Fruit fly (Drosophila melanogaster) whole organism, embryonic: ENCODE results near the gene Pdfr.
A peak's percentile ranks its signal among the peaks of the same experiment; 100 is the strongest.

Experiments used
- Atf6 ChIP-seq: fragments of 200-800 bp; sonication (Bioruptor generic); IDR thresholded peaks from 2 replicates; pipeline ENCODE4 v1.3.6; 2022; ENCODE audit warnings: missing biosample characterization, missing genetic modification characterization
- Blimp-1 ChIP-seq: fragments of 200-800 bp; sonication (Bioruptor generic); optimal IDR thresholded peaks from 3 replicates; lab custom pipeline; 2018; ENCODE audit warnings: missing biosample characterization, missing genetic modification characterization, mild to moderate bottlenecking, moderate library complexity, missing genetic modification reagents
- CG13287 ChIP-seq: fragments of 200-800 bp; sonication (Bioruptor generic); IDR thresholded peaks from 2 replicates; pipeline ENCODE4 v1.3.6; 2022; ENCODE audit warnings: missing biosample characterization, missing genetic modification characterization; ENCODE audit not compliant: partially characterized antibody
- CG18619 ChIP-seq: fragments of 200-800 bp; sonication (Bioruptor generic); optimal IDR thresholded peaks from 3 replicates; lab custom pipeline; 2017; ENCODE audit warnings: missing biosample characterization, mild to moderate bottlenecking, missing genetic modification characterization
- CG2889 ChIP-seq: fragments of 200-800 bp; sonication (Bioruptor generic); IDR thresholded peaks from 3 replicates; pipeline ENCODE4 v1.3.6; 2022; ENCODE audit warnings: missing biosample characterization, missing genetic modification characterization
- CG33557 ChIP-seq: fragments of 200-800 bp; sonication (Bioruptor generic); optimal IDR thresholded peaks from 2 replicates; lab custom pipeline; 2019; ENCODE audit warnings: missing biosample characterization, mild to moderate bottlenecking, missing genetic modification characterization, moderate library complexity
- CG7928 ChIP-seq: fragments of 200-800 bp; sonication (Bioruptor generic); optimal IDR thresholded peaks from 2 replicates; lab custom pipeline; 2017; ENCODE audit warnings: missing biosample characterization, mild to moderate bottlenecking, missing genetic modification characterization
- CG9876 ChIP-seq: fragments of 200-800 bp; sonication (Bioruptor generic); optimal IDR thresholded peaks from 2 replicates; lab custom pipeline; 2016; ENCODE audit warnings: missing biosample characterization, missing genetic modification characterization
- CoRest ChIP-seq: fragments of 200-800 bp; sonication (Bioruptor generic); optimal IDR thresholded peaks from 3 replicates; lab custom pipeline; 2018; ENCODE audit warnings: missing biosample characterization, mild to moderate bottlenecking, missing genetic modification characterization, moderate library complexity
- Dbx ChIP-seq: fragments of 200-800 bp; sonication (Bioruptor generic); IDR thresholded peaks from 3 replicates; pipeline ENCODE4 v1.3.6; 2022; ENCODE audit warnings: missing biosample characterization, missing genetic modification characterization
- Doc3 ChIP-seq: fragments of 200-800 bp; sonication (Bioruptor generic); IDR thresholded peaks from 3 replicates; pipeline ENCODE4 v1.3.6; 2022; ENCODE audit warnings: missing biosample characterization, missing genetic modification characterization; ENCODE audit not compliant: partially characterized antibody
- Gsc ChIP-seq: fragments of 200-800 bp; sonication (Bioruptor generic); IDR thresholded peaks from 2 replicates; pipeline ENCODE4 v1.3.6; 2022; ENCODE audit warnings: missing biosample characterization, missing genetic modification characterization
- H2.0 ChIP-seq: fragments of 200-800 bp; sonication (Bioruptor generic); IDR thresholded peaks from 2 replicates; pipeline ENCODE4 v1.3.6; 2022; ENCODE audit warnings: missing biosample characterization, missing genetic modification characterization
- Lhr ChIP-seq: fragments of 200-800 bp; sonication (Bioruptor generic); optimal IDR thresholded peaks from 3 replicates; lab custom pipeline; 2017; ENCODE audit warnings: mild to moderate bottlenecking, missing biosample characterization, missing genetic modification reagents, missing genetic modification characterization
- MBD-R2 ChIP-seq: fragments of 200-800 bp; sonication (Bioruptor generic); IDR thresholded peaks from 2 replicates; pipeline ENCODE4 v1.3.6; 2022; ENCODE audit warnings: missing biosample characterization, missing genetic modification characterization
- Myb ChIP-seq: fragments of 200-800 bp; sonication (Bioruptor generic); optimal IDR thresholded peaks from 2 replicates; lab custom pipeline; 2016; ENCODE audit warnings: missing biosample characterization, missing genetic modification characterization
- Sin3A ChIP-seq: fragments of >200 bp; optimal IDR thresholded peaks from 2 replicates; lab custom pipeline; 2018
- Sry-β ChIP-seq: fragments of 200-800 bp; sonication (Bioruptor generic); optimal IDR thresholded peaks from 2 replicates; lab custom pipeline; 2018; ENCODE audit warnings: missing biosample characterization, mild to moderate bottlenecking, missing genetic modification characterization, moderate library complexity
- Sry-δ ChIP-seq: fragments of 200-800 bp; sonication (Bioruptor generic); optimal IDR thresholded peaks from 2 replicates; lab custom pipeline; 2016; ENCODE audit warnings: missing biosample characterization, missing genetic modification characterization
- Ssrp ChIP-seq: fragments of 200-800 bp; sonication (Bioruptor generic); optimal IDR thresholded peaks from 2 replicates; lab custom pipeline; 2018; ENCODE audit warnings: missing biosample characterization, mild to moderate bottlenecking, missing genetic modification characterization, moderate library complexity
- YL-1 ChIP-seq: fragments of 200-800 bp; sonication (Bioruptor generic); optimal IDR thresholded peaks from 3 replicates; lab custom pipeline; 2017; ENCODE audit warnings: missing biosample characterization, mild to moderate bottlenecking, missing genetic modification characterization
- ara ChIP-seq: fragments of 200-800 bp; sonication (Bioruptor generic); IDR thresholded peaks from 2 replicates; pipeline ENCODE4 v1.3.6; 2022; ENCODE audit warnings: missing biosample characterization, missing genetic modification characterization
- chinmo ChIP-seq: fragments of 200-800 bp; sonication (Bioruptor generic); IDR thresholded peaks from 4 replicates; pipeline ENCODE4 v1.3.6; 2022; ENCODE audit warnings: missing biosample characterization, missing genetic modification characterization; ENCODE audit not compliant: partially characterized antibody
- dm ChIP-seq: fragments of 200-800 bp; sonication (Bioruptor generic); optimal IDR thresholded peaks from 3 replicates; lab custom pipeline; 2016; ENCODE audit warnings: missing biosample characterization, missing genetic modification characterization
- eyg ChIP-seq: fragments of 200-800 bp; sonication (Bioruptor generic); optimal IDR thresholded peaks from 3 replicates; lab custom pipeline; 2016; ENCODE audit warnings: missing biosample characterization, missing genetic modification characterization
- gcm ChIP-seq: fragments of 200-800 bp; sonication (Bioruptor generic); optimal IDR thresholded peaks from 2 replicates; lab custom pipeline; 2019; ENCODE audit warnings: missing biosample characterization, mild to moderate bottlenecking, missing genetic modification characterization, moderate library complexity
- gfzf ChIP-seq: fragments of 200-800 bp; sonication (Bioruptor generic); optimal IDR thresholded peaks from 2 replicates; lab custom pipeline; 2016; ENCODE audit warnings: missing biosample characterization, mild to moderate bottlenecking, missing genetic modification characterization, moderate library complexity
- gsb ChIP-seq: fragments of 200-800 bp; sonication (Bioruptor generic); IDR thresholded peaks from 2 replicates; pipeline ENCODE4 v1.3.6; 2022; ENCODE audit warnings: missing biosample characterization, missing genetic modification characterization
- mam ChIP-seq: fragments of 200-800 bp; sonication (Bioruptor generic); optimal IDR thresholded peaks from 3 replicates; lab custom pipeline; 2016; ENCODE audit warnings: missing biosample characterization, missing genetic modification characterization
- pan ChIP-seq, 4 experiments: fragments of >200 bp in 3 of 4; fragments of 200-800 bp in 1 of 4; sonication (Bioruptor generic) in 1 of 4; optimal IDR thresholded peaks in 3 of 4; IDR thresholded peaks in 1 of 4; 2 replicates each; pipeline versions ENCODE4 v1.3.6 to Lab custom; 2017 to 2022; ENCODE audit warnings: missing biosample characterization in 2 of 4, missing genetic modification characterization in 2 of 4, mixed read lengths in 1 of 4
- pb ChIP-seq: fragments of 200-800 bp; sonication (Bioruptor generic); optimal IDR thresholded peaks from 3 replicates; lab custom pipeline; 2016; ENCODE audit warnings: missing biosample characterization, missing genetic modification characterization
- pho ChIP-seq: fragments of 200-800 bp; sonication (Bioruptor generic); optimal IDR thresholded peaks from 2 replicates; lab custom pipeline; 2016; ENCODE audit warnings: missing biosample characterization, missing genetic modification characterization
- psq ChIP-seq: fragments of 200-800 bp; sonication (Bioruptor generic); optimal IDR thresholded peaks from 2 replicates; lab custom pipeline; 2017; ENCODE audit warnings: missing biosample characterization, missing genetic modification characterization
- pzg ChIP-seq: fragments of 200-800 bp; sonication (Bioruptor generic); optimal IDR thresholded peaks from 3 replicates; lab custom pipeline; 2018; ENCODE audit warnings: missing biosample characterization, mild to moderate bottlenecking, missing genetic modification characterization, moderate library complexity
- row ChIP-seq: fragments of 200-800 bp; sonication (Bioruptor generic); IDR thresholded peaks from 3 replicates; pipeline ENCODE4 v1.3.6; 2022; ENCODE audit warnings: missing biosample characterization, missing genetic modification characterization
- sima ChIP-seq: fragments of 200-800 bp; sonication (Bioruptor generic); optimal IDR thresholded peaks from 2 replicates; lab custom pipeline; 2016; ENCODE audit warnings: missing biosample characterization, missing genetic modification characterization
- stwl ChIP-seq: fragments of 200-800 bp; sonication (Bioruptor generic); optimal IDR thresholded peaks from 3 replicates; lab custom pipeline; 2018; ENCODE audit warnings: missing biosample characterization, mild to moderate bottlenecking, missing genetic modification characterization, moderate library complexity
- tll ChIP-seq, 2 experiments: fragments of 200-800 bp in 1 of 2; fragments of >200 bp in 1 of 2; sonication (Bioruptor generic) in 1 of 2; optimal IDR thresholded peaks; 2 replicates each; lab custom pipeline; 2017 to 2019; ENCODE audit warnings: missing biosample characterization in 2 of 2, missing genetic modification characterization in 2 of 2, mild to moderate bottlenecking in 1 of 2, moderate library complexity in 1 of 2

The Pdfr gene

DNA sequence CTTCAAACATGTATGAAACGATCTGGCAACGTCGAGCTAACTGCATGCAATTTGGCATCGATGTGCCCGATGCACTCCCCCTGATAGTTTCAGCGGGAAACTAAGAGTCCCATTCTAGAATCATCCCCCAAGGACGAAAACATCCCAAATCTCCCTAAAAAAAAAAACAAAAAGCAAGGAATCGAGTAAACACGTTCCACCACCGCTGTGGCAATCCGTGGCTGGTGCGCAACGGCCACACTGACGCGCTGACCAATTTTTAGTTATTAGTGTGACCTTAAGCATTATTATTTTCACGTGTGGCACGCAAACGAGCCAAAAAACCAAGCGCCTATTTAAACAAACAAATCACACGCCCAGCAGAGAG is 33.7 kb downstream of the Pdfr start, which contains the start of gene wds (continued):
- no peak for TF ChIP-seq tll (GFP tag; optimal IDR thresholded peaks at IDR 0.05; lab: Kevin White, UChicago)
- peak; percentile 24; the same call in 1 of the 2 replicates for TF ChIP-seq MBD-R2
- peak; percentile 31 for TF ChIP-seq Lhr
- TF ChIP-seq H2.0, result no peak
- no peak for TF ChIP-seq YL-1 (GFP tag; lab: Kevin White, UChicago)
- TF ChIP-seq psq, result no peak
- no peak for TF ChIP-seq pb (GFP tag; lab: Kevin White, UChicago)
- TF ChIP-seq pan (optimal IDR thresholded peaks at IDR 0.05; lab: Kevin White, UChicago), result no peak
- no peak for TF ChIP-seq pan (GFP tag; optimal IDR thresholded peaks at IDR 0.05 in 1 of 2, IDR thresholded peaks at IDR 0.05 in 1 of 2)
- no peak for TF ChIP-seq pho (GFP tag; lab: Kevin White, UChicago)
- peak; percentile 4 for TF ChIP-seq mam (GFP tag; lab: Kevin White, UChicago)
- no peak for TF ChIP-seq gsb (GFP tag; lab: Robert Waterston, UW)
- TF ChIP-seq CoRest (tag; lab: Kevin White, UChicago), result no peak
- peak; percentile 67 for TF ChIP-seq Myb (GFP tag; lab: Kevin White, UChicago)
- TF ChIP-seq Sin3A (lab: Kevin White, UChicago), result peak; percentile 68
- TF ChIP-seq CG9876, result no peak
- TF ChIP-seq CG18619 (GFP tag; lab: Kevin White, UChicago), result no peak
- TF ChIP-seq pzg (GFP tag; lab: Kevin White, UChicago), result peak; percentile 45
- TF ChIP-seq eyg (GFP tag; lab: Kevin White, UChicago), result no peak
- no peak for TF ChIP-seq sima
- no peak for TF ChIP-seq Sry-β
- no peak for TF ChIP-seq CG33557 (GFP tag; lab: Kevin White, UChicago)
- no peak for TF ChIP-seq Ssrp (tag; lab: Kevin White, UChicago)
- TF ChIP-seq gcm (GFP tag; lab: Kevin White, UChicago), result no peak
- TF ChIP-seq CG2889 (GFP tag; lab: Robert Waterston, UW), result no peak
- peak; percentile 40 for TF ChIP-seq stwl
- peak; percentile 80 for TF ChIP-seq dm (GFP tag; lab: Kevin White, UChicago)
- TF ChIP-seq gfzf (GFP tag; lab: Kevin White, UChicago), result peak; percentile 83
- no peak for TF ChIP-seq Doc3 (GFP tag; lab: Robert Waterston, UW)
- no peak for TF ChIP-seq CG7928 (GFP tag; lab: Kevin White, UChicago)
- no peak for TF ChIP-seq Blimp-1 (GFP tag; lab: Kevin White, UChicago)
- no peak for TF ChIP-seq Gsc (GFP tag; lab: Robert Waterston, UW)
- no peak for TF ChIP-seq Atf6 (GFP tag; lab: Robert Waterston, UW)
- peak; percentile 21; the same call in 1 of the 2 replicates for TF ChIP-seq CG13287 (GFP tag; lab: Robert Waterston, UW)
- TF ChIP-seq ara (GFP tag; lab: Robert Waterston, UW), result no peak
- TF ChIP-seq row (GFP tag; lab: Robert Waterston, UW), result 0 out of 3 replicates have a peak, but pooled peaks have one; percentile 9
- peak; percentile 38 for TF ChIP-seq Sry-δ (GFP tag; lab: Kevin White, UChicago)
- TF ChIP-seq Dbx (GFP tag; lab: Robert Waterston, UW), result no peak
- TF ChIP-seq chinmo, result no peak
